Worm (Caenorhabditis elegans) whole organism, mixed stage, embryonic: Measurements from ENCODE around the gene sdz-33.

Experiments
- blmp-1 ChIP-seq: fragments of 150-350 bp; optimal IDR thresholded peaks from 2 replicates; lab custom pipeline; 2014; ENCODE audit warnings: missing biosample characterization, missing genetic modification characterization
- ces-1 ChIP-seq: fragments of 150-350 bp; optimal IDR thresholded peaks from 2 replicates; lab custom pipeline; 2014; ENCODE audit warnings: missing biosample characterization, missing genetic modification reagents, missing genetic modification characterization
- hlh-1 ChIP-seq: fragments of 150-350 bp; optimal IDR thresholded peaks from 2 replicates; lab custom pipeline; 2014; ENCODE audit warnings: missing biosample characterization, missing genetic modification reagents, missing genetic modification characterization
- lin-32 ChIP-seq: fragments of 200-800 bp; sonication (Bioruptor generic); optimal IDR thresholded peaks from 2 replicates; lab custom pipeline; 2018; ENCODE audit warnings: mild to moderate bottlenecking, missing genetic modification characterization, missing compliant biosample characterization
- lsy-2 ChIP-seq: fragments of 150-350 bp; optimal IDR thresholded peaks from 2 replicates; lab custom pipeline; 2014; ENCODE audit warnings: missing biosample characterization, missing genetic modification characterization
- mep-1 ChIP-seq: fragments of 150-350 bp; optimal IDR thresholded peaks from 2 replicates; lab custom pipeline; 2017; ENCODE audit warnings: missing biosample characterization, missing genetic modification reagents, missing genetic modification characterization, inconsistent platforms
- nhr-2 ChIP-seq: fragments of 150-350 bp; optimal IDR thresholded peaks from 2 replicates; lab custom pipeline; 2014; ENCODE audit warnings: missing biosample characterization, missing genetic modification characterization
- nhr-237 ChIP-seq: fragments of 150-350 bp; optimal IDR thresholded peaks from 2 replicates; lab custom pipeline; 2014; ENCODE audit warnings: missing biosample characterization, missing genetic modification characterization
- nhr-28 ChIP-seq: fragments of 150-350 bp; optimal IDR thresholded peaks from 2 replicates; lab custom pipeline; 2014; ENCODE audit warnings: missing biosample characterization, missing genetic modification characterization
- nhr-76 ChIP-seq: sonication (generic microtip); optimal IDR thresholded peaks from 2 replicates; lab custom pipeline; 2017; ENCODE audit warnings: missing biosample characterization, missing genetic modification characterization
- pha-4 ChIP-seq: fragments of 150-350 bp; optimal IDR thresholded peaks from 2 replicates; lab custom pipeline; 2018; ENCODE audit warnings: missing biosample characterization, missing genetic modification reagents, missing genetic modification characterization
- sptf-1 ChIP-seq: sonication (generic microtip); optimal IDR thresholded peaks from 2 replicates; lab custom pipeline; 2017; ENCODE audit warnings: mild to moderate bottlenecking, missing genetic modification characterization, moderate library complexity, missing compliant biosample characterization
- unc-62 ChIP-seq: fragments of 150-350 bp; optimal IDR thresholded peaks from 2 replicates; lab custom pipeline; 2014; ENCODE audit warnings: missing biosample characterization, missing genetic modification reagents, missing genetic modification characterization
- ztf-11 ChIP-seq: fragments of 150-350 bp; optimal IDR thresholded peaks from 2 replicates; lab custom pipeline; 2014; ENCODE audit warnings: missing biosample characterization, missing genetic modification characterization

- no peak for TF ChIP-seq nhr-28 (tag; lab: Kevin White, UChicago)
- no peak for TF ChIP-seq sptf-1 (tag; lab: Kevin White, UChicago)
- TF ChIP-seq pha-4 (tag; lab: Kevin White, UChicago) = no peak
- TF ChIP-seq blmp-1 (tag; lab: Kevin White, UChicago) = no peak
- TF ChIP-seq nhr-237 = no peak
- TF ChIP-seq ztf-11 (tag; lab: Kevin White, UChicago) = no peak
- no peak for TF ChIP-seq ces-1 (GFP tag; lab: Kevin White, UChicago)
- no peak for TF ChIP-seq hlh-1 (tag; lab: Kevin White, UChicago)
- TF ChIP-seq nhr-2 (tag; lab: Kevin White, UChicago) = no peak
- no peak for TF ChIP-seq nhr-76 (tag; lab: Kevin White, UChicago)
- no peak for TF ChIP-seq unc-62
- no peak for TF ChIP-seq lsy-2 (tag; lab: Kevin White, UChicago)
- TF ChIP-seq lin-32 (GFP tag; lab: Kevin White, UChicago) = no peak
- no peak for TF ChIP-seq mep-1 (tag; lab: Kevin White, UChicago)
Observed at ce11 chrIII:11914220-11914619, 6.9 kb downstream of the sdz-33 start, which contains the start of gene Y56A3A.16.
